Fruit fly (Drosophila melanogaster): ENCODE measurements around the gene rush.
A peak's percentile ranks its signal among the peaks of the same experiment; 100 is the strongest.

rush gene

DNA sequence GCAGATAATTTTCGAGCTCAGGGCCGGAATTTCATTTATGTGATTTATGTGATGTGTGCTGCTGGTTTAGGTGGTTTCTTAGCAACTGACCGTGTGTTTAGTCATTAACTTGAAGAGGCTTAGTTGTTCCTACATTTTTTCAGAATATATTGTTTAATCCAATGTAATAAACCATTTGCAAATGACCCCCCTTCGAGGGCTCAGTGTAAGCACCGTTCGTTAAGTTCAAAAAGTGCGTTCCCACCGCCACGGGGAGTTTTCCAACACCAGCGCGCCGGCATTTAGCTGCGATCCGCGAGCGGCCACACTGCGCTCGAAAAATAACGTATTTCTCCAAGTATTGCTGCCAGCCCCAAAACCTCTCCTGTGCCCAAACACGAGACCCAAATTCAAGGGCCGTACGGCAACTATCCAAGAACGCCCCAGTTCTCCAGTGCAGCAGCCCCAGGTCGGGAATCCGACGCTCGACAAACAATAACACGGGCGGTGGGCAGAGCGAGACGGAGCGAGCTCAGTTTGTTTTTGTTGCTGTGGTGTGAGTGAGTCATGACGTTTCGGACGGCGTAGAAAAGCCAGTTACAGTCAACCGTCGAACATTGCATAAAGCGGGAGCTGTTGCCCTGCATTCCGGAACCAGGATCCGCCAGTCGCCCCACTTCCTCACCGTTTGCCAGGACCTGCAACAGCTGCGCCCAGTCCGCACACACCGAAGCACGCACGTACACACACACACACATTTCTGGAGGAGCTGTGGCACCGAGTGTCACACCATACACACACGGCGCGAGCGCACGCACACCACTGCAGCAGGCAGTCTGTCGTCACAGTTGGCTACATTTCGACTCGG lies at the start of gene rush:
Gene rush (plus strand): TSS at position 277 of the 847 bp plus-strand sequence.
- peak; percentile 37 for TF ChIP-seq CG17801 (GFP tag; optimal IDR thresholded peaks at IDR 0.05; ENCODE audit: partially characterized antibody)

DNA sequence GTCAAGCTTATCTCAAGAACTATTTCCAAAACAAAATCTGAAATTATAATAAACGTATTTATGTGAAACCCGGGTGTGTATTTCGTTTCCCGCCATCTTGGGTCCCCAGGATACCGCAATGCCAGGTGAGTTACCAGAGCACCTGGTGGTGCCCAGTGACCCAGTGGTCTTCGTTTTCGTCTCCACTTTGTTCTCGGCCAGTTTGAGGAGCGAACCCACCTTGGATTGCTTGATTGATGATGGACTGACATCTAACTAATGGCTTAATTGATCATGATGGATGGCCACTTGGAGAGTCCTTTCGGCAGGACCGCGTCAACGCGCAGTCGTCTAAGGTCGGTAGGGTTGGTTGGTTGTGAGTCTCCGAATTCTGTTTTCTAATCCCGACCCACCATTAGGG lies 26.2 kb upstream of the rush start, which contains the start of gene Gr2a:
Gene Gr2a (plus strand): TSS at position 301 of the 400 bp plus-strand sequence.
- TF ChIP-seq CG17801 (GFP tag; optimal IDR thresholded peaks at IDR 0.05; ENCODE audit: partially characterized antibody), result no peak

- TF ChIP-seq CG17801 (GFP tag; optimal IDR thresholded peaks at IDR 0.05; ENCODE audit: partially characterized antibody), result no peak
Measured at dm6 chrX:1454837-1455236, 23.5 kb upstream of the rush start.

DNA sequence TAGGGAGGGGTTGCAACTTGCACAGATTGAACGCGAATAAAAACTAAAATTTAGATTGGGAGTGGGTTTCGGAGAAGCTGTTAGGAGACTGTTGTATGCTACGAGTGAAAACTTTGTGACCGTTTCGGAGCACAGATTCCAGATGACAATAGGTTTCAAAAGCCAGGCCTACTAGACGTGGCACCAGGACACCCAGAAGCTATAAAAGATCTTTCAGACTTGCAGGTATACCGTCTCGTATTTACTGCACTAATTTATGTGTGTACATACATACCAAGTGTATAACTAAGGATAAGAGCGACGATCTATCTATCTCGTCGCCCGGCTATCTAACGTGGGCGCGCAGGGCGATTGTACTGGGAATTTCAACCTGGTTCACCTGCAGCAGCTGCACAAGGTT lies 21.4 kb upstream of the rush start, which contains the start of gene CG14785:
Gene CG14785 (minus strand): TSS at position 101 of the 400 bp plus-strand sequence.
- no peak for TF ChIP-seq CG17801 (GFP tag; optimal IDR thresholded peaks at IDR 0.05; ENCODE audit: partially characterized antibody)

DNA sequence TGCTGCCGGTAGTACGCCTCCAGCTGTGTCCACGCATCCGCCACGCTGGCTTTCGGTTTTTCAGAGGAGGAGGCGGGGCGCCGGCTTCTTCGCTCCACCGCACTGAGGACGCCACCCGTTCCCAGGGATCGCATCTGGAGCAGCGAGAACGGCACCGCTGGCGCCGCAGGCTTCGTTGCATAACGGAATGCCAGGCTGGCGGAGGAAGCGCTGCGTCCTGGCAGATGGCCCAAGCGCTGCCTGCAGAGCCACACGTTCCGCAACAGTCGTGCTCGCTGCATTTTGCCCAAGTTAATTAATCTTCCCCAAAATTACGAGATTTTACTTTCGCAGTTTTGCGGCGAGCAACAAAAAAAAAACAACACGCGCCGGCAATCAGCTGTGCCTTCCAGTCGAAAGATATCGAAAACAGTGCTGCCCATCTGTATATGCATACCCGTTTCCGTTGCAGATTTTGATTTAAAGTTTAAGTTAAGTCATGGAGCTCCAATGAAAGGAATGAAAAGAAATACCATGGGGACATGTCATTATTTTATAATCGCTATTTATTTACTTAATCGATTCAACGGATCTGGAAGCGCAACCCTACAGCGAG lies 18.0 kb upstream of the rush start, which contains the start of gene Lrpprc2:
Gene Lrpprc2 (minus strand): TSS at position 340 of the 595 bp plus-strand sequence.
- TF ChIP-seq CG17801 (GFP tag; optimal IDR thresholded peaks at IDR 0.05; ENCODE audit: partially characterized antibody), result no peak

- no peak for TF ChIP-seq CG17801 (GFP tag; optimal IDR thresholded peaks at IDR 0.05; ENCODE audit: partially characterized antibody)
Measured at dm6 chrX:1461544-1461943, 16.8 kb upstream of the rush start, which contains the start of gene CG14787. Gene CG14787, minus strand, starts transcription at chrX:1461676.

dm6 chrX:1464033-1464432 lies 14.3 kb upstream of the rush start, which contains the start of gene Ns3:
Gene Ns3, minus strand, starts transcription at chrX:1464220.
- TF ChIP-seq CG17801 (GFP tag; optimal IDR thresholded peaks at IDR 0.05; ENCODE audit: partially characterized antibody), result peak; percentile 27

- no peak for TF ChIP-seq CG17801 (GFP tag; optimal IDR thresholded peaks at IDR 0.05; ENCODE audit: partially characterized antibody)
Measured at dm6 chrX:1465707-1466504, 12.4 kb upstream of the rush start, which contains the start of the genes O-fut2 and CG14777. Gene O-fut2, minus strand, starts transcription at chrX:1465996. Gene CG14777, plus strand, starts transcription at chrX:1466134.

dm6 chrX:1466505-1467381 lies 11.6 kb upstream of the rush start:
- no peak for TF ChIP-seq CG17801 (GFP tag; optimal IDR thresholded peaks at IDR 0.05; ENCODE audit: partially characterized antibody)

DNA sequence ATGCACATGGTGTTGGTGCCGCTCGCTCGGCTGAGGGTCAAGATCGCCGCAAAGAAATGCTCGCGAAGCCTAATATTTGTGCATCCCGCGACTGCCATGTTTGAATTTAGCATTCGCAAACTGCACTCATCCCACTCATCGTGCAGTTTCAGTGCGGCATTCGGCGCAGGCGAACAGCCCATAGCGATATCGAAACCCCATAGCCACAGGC lies 11.1 kb upstream of the rush start, which contains the start of gene CG14778:
Gene CG14778 (plus strand): TSS at position 112 of the 211 bp plus-strand sequence.
- TF ChIP-seq CG17801 (GFP tag; optimal IDR thresholded peaks at IDR 0.05; ENCODE audit: partially characterized antibody), result no peak

- no peak for TF ChIP-seq CG17801 (GFP tag; optimal IDR thresholded peaks at IDR 0.05; ENCODE audit: partially characterized antibody)
Measured at dm6 chrX:1469717-1470116, 8.6 kb upstream of the rush start, which contains the start of gene CG32808. Gene CG32808, minus strand, starts transcription at chrX:1469817.

DNA sequence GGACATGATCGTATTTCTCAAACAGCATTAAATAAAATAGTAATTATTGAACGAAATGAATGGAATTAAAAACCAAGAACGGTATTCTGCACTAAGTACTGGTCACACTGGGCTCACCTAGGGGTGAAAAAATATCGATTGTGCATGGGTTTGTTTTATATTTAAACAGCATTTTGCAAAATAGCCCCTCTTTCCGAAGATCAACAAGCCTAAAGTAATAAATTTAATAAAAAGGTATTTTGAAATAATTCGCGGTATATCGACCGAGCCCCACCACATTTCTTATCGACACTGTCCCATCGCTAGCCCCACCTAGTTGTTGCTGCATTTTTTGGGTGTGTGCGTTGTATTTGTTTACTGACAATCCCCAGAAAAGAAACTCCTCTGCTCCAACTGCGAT lies 7.8 kb upstream of the rush start, which contains the start of gene pck:
Gene pck (plus strand): TSS at position 105 of the 400 bp plus-strand sequence.
- peak; percentile 83 for TF ChIP-seq CG17801 (GFP tag; optimal IDR thresholded peaks at IDR 0.05; ENCODE audit: partially characterized antibody)

- TF ChIP-seq CG17801 (GFP tag; optimal IDR thresholded peaks at IDR 0.05; ENCODE audit: partially characterized antibody), result no peak
Measured at dm6 chrX:1472222-1472621, 6.1 kb upstream of the rush start, which contains the start of gene CG14780. Gene CG14780, plus strand, starts transcription at chrX:1472522.

- no peak for TF ChIP-seq CG17801 (GFP tag; optimal IDR thresholded peaks at IDR 0.05; ENCODE audit: partially characterized antibody)
Measured at dm6 chrX:1476436-1476835, 1.9 kb upstream of the rush start.
